Worm (Caenorhabditis elegans) whole organism, late embryonic: Measurements from ENCODE around the gene srbc-66.

Experiments
- ama-1 ChIP-seq: fragments of 150-350 bp; optimal IDR thresholded peaks from 2 replicates; lab custom pipeline; 2014
- fkh-6 ChIP-seq: sonication (generic microtip); optimal IDR thresholded peaks from 2 replicates; lab custom pipeline; 2016; ENCODE audit warnings: missing genetic modification characterization, missing compliant biosample characterization
- pag-3 ChIP-seq: sonication (generic microtip); optimal IDR thresholded peaks from 2 replicates; lab custom pipeline; 2016; ENCODE audit warnings: missing compliant biosample characterization, missing genetic modification characterization, borderline replicate concordance
- pqm-1 ChIP-seq: sonication (generic microtip); optimal IDR thresholded peaks from 2 replicates; lab custom pipeline; 2016; ENCODE audit warnings: missing genetic modification characterization, missing compliant biosample characterization
- sox-4 ChIP-seq: sonication (generic microtip); optimal IDR thresholded peaks from 2 replicates; lab custom pipeline; 2017; ENCODE audit warnings: mild to moderate bottlenecking, missing genetic modification characterization, inconsistent platforms, missing compliant biosample characterization
- ttx-3 ChIP-seq: sonication (generic microtip); optimal IDR thresholded peaks from 2 replicates; lab custom pipeline; 2016; ENCODE audit warnings: missing genetic modification reagents, missing genetic modification characterization, missing compliant biosample characterization

- no peak for TF ChIP-seq ttx-3
- TF ChIP-seq fkh-6 (tag; lab: Kevin White, UChicago) = no peak
- TF ChIP-seq pag-3 (tag; lab: Kevin White, UChicago) = no peak
- no peak for TF ChIP-seq pqm-1 (tag; lab: Kevin White, UChicago)
- no peak for TF ChIP-seq sox-4 (tag; lab: Kevin White, UChicago)
- TF ChIP-seq ama-1 (lab: Kevin White, UChicago) = no peak
Observed at ce11 chrV:3505745-3506144, 24.8 kb upstream of the srbc-66 start.
